Fruit fly (Drosophila melanogaster) whole organism, wandering third instar larva: ENCODE measurements around the gene CG2839.

Experiments used
- Abd-B ChIP-seq: fragments of >200 bp; optimal IDR thresholded peaks from 2 replicates; lab custom pipeline; 2017; ENCODE audit warnings: missing biosample characterization, missing genetic modification characterization
- CG32264 ChIP-seq: fragments of 200-800 bp; sonication (Bioruptor generic); optimal IDR thresholded peaks from 2 replicates; lab custom pipeline; 2016; ENCODE audit warnings: missing biosample characterization, missing genetic modification characterization
- CG9705 ChIP-seq: fragments of 200-800 bp; sonication (Bioruptor generic); optimal IDR thresholded peaks from 2 replicates; lab custom pipeline; 2018; ENCODE audit warnings: missing biosample characterization, mild to moderate bottlenecking, missing genetic modification characterization
- CrebA ChIP-seq: fragments of 200-800 bp; sonication (Bioruptor generic); optimal IDR thresholded peaks from 2 replicates; lab custom pipeline; 2016; ENCODE audit warnings: missing biosample characterization, mild to moderate bottlenecking, missing genetic modification characterization, borderline replicate concordance
- Dfd ChIP-seq: fragments of >200 bp; optimal IDR thresholded peaks from 2 replicates; lab custom pipeline; 2017; ENCODE audit warnings: missing biosample characterization, missing genetic modification characterization
- Dif ChIP-seq: fragments of 200-275, 200-300 bp; sonication (Bioruptor generic); optimal IDR thresholded peaks from 2 replicates; lab custom pipeline; 2018; ENCODE audit warnings: missing biosample characterization, missing genetic modification characterization; ENCODE audit not compliant: partially characterized antibody
- GATAd ChIP-seq: sonication (Bioruptor generic); optimal IDR thresholded peaks from 2 replicates; lab custom pipeline; 2016; ENCODE audit warnings: missing biosample characterization, missing genetic modification characterization
- HLH106 ChIP-seq: fragments of 200-800 bp; optimal IDR thresholded peaks from 3 replicates; lab custom pipeline; 2019; ENCODE audit warnings: missing biosample characterization, mild to moderate bottlenecking, missing genetic modification characterization, moderate library complexity
- Hnf4 ChIP-seq: fragments of 200-800 bp; sonication (Bioruptor generic); optimal IDR thresholded peaks from 2 replicates; lab custom pipeline; 2016; ENCODE audit warnings: missing biosample characterization, mild to moderate bottlenecking, missing genetic modification characterization
- Hr78 ChIP-seq: fragments of >200 bp; optimal IDR thresholded peaks from 2 replicates; lab custom pipeline; 2017; ENCODE audit warnings: missing biosample characterization, missing genetic modification characterization
- Hr83 ChIP-seq: fragments of 200-300 bp; sonication (Bioruptor generic); optimal IDR thresholded peaks from 2 replicates; lab custom pipeline; 2016; ENCODE audit warnings: missing biosample characterization, mild to moderate bottlenecking, missing genetic modification characterization, moderate library complexity; ENCODE audit not compliant: poor library complexity, severe bottlenecking
- Jra ChIP-seq: sonication (Bioruptor generic); optimal IDR thresholded peaks from 2 replicates; lab custom pipeline; 2016; ENCODE audit warnings: missing biosample characterization, missing genetic modification characterization
- Mio ChIP-seq: sonication (Bioruptor generic); optimal IDR thresholded peaks from 2 replicates; lab custom pipeline; 2016; ENCODE audit warnings: missing biosample characterization, missing genetic modification characterization
- Myc ChIP-seq: fragments of >200 bp; optimal IDR thresholded peaks from 2 replicates; lab custom pipeline; 2017
- N ChIP-seq: fragments of >200 bp; optimal IDR thresholded peaks from 2 replicates; lab custom pipeline; 2018; ENCODE audit warnings: missing biosample characterization, missing external identifiers, missing genetic modification characterization
- OdsH ChIP-seq: fragments of 200-800 bp; sonication (Bioruptor generic); optimal IDR thresholded peaks from 2 replicates; lab custom pipeline; 2016; ENCODE audit warnings: missing biosample characterization, mild to moderate bottlenecking, missing genetic modification characterization
- Rel ChIP-seq, 2 experiments: fragments of 200-800 bp; sonication (Bioruptor generic) in 1 of 2; optimal IDR thresholded peaks; 2 replicates in 1 of 2; 3 replicates in 1 of 2; lab custom pipeline; 2016 to 2019; ENCODE audit warnings: mild to moderate bottlenecking in 2 of 2, missing biosample characterization in 2 of 2, missing genetic modification characterization in 2 of 2, moderate library complexity in 1 of 2
- Sp1 ChIP-seq: fragments of 200-800 bp; sonication (Bioruptor generic); optimal IDR thresholded peaks from 3 replicates; lab custom pipeline; 2019; ENCODE audit warnings: missing biosample characterization, mild to moderate bottlenecking, missing genetic modification characterization, moderate library complexity
- Vsx2 ChIP-seq: fragments of 200-300, 225-300 bp; sonication (Bioruptor generic); optimal IDR thresholded peaks from 2 replicates; lab custom pipeline; 2018; ENCODE audit warnings: missing biosample characterization, missing genetic modification characterization; ENCODE audit not compliant: partially characterized antibody
- br ChIP-seq: fragments of 200-800 bp; sonication (Bioruptor generic); optimal IDR thresholded peaks from 2 replicates; lab custom pipeline; 2016; ENCODE audit warnings: missing biosample characterization, missing genetic modification characterization
- brk ChIP-seq: fragments of 200-800 bp; sonication (Bioruptor generic); optimal IDR thresholded peaks from 2 replicates; lab custom pipeline; 2016; ENCODE audit warnings: missing biosample characterization, mild to moderate bottlenecking, missing genetic modification characterization
- dl ChIP-seq, 2 experiments: fragments of 175-275, 200-275 bp in 1 of 2; fragments of 200-275 bp in 1 of 2; sonication (Bioruptor generic); optimal IDR thresholded peaks; lab custom pipeline; 2018; ENCODE audit warnings: mild to moderate bottlenecking in 2 of 2, missing biosample characterization in 2 of 2, missing genetic modification characterization in 2 of 2, moderate library complexity in 2 of 2; ENCODE audit not compliant: partially characterized antibody in 2 of 2, insufficient read depth in 1 of 2
- dmrt93B ChIP-seq: fragments of 200-800 bp; sonication (Bioruptor generic); optimal IDR thresholded peaks from 2 replicates; lab custom pipeline; 2018; ENCODE audit warnings: missing biosample characterization, mild to moderate bottlenecking, missing genetic modification characterization
- foxo ChIP-seq, 2 experiments: fragments of 200-800 bp; sonication (Bioruptor generic); optimal IDR thresholded peaks; 2 replicates in 1 of 2; 3 replicates in 1 of 2; lab custom pipeline; 2016 to 2017; ENCODE audit warnings: missing biosample characterization in 2 of 2, missing genetic modification characterization in 2 of 2
- fru ChIP-seq: fragments of 200-800 bp; sonication (Bioruptor generic); optimal IDR thresholded peaks from 3 replicates; lab custom pipeline; 2016; ENCODE audit warnings: missing biosample characterization, mild to moderate bottlenecking, missing genetic modification characterization
- h ChIP-seq: fragments of 200-800 bp; sonication (Bioruptor generic); optimal IDR thresholded peaks from 3 replicates; lab custom pipeline; 2016; ENCODE audit warnings: missing biosample characterization, mild to moderate bottlenecking, missing genetic modification characterization
- jim ChIP-seq: fragments of 175-275, 200-325 bp; sonication (Bioruptor generic); optimal IDR thresholded peaks from 2 replicates; lab custom pipeline; 2016; ENCODE audit warnings: missing biosample characterization, mild to moderate bottlenecking, missing genetic modification characterization
- lola ChIP-seq: fragments of >200 bp; optimal IDR thresholded peaks from 2 replicates; lab custom pipeline; 2017; ENCODE audit warnings: missing biosample characterization, missing genetic modification characterization
- pan ChIP-seq: fragments of >200 bp; optimal IDR thresholded peaks from 2 replicates; lab custom pipeline; 2017
- psq ChIP-seq: fragments of 200-800 bp; sonication (Bioruptor generic); optimal IDR thresholded peaks from 3 replicates; lab custom pipeline; 2017; ENCODE audit warnings: missing biosample characterization, mild to moderate bottlenecking, missing genetic modification characterization, moderate library complexity
- rgr ChIP-seq: fragments of 200-800 bp; sonication (Bioruptor generic); optimal IDR thresholded peaks from 3 replicates; lab custom pipeline; 2016; ENCODE audit warnings: missing biosample characterization, mild to moderate bottlenecking, missing genetic modification characterization
- sage ChIP-seq: fragments of 200-800 bp; sonication (Bioruptor generic); optimal IDR thresholded peaks from 2 replicates; lab custom pipeline; 2016; ENCODE audit warnings: missing biosample characterization, mild to moderate bottlenecking, missing genetic modification characterization
- tai ChIP-seq: sonication (Bioruptor generic); optimal IDR thresholded peaks from 2 replicates; lab custom pipeline; 2016; ENCODE audit warnings: missing biosample characterization, missing genetic modification characterization
- usp ChIP-seq: fragments of >200 bp; optimal IDR thresholded peaks from 2 replicates; lab custom pipeline; 2017; ENCODE audit warnings: missing biosample characterization, missing genetic modification characterization
- woc ChIP-seq: sonication (Bioruptor generic); optimal IDR thresholded peaks from 2 replicates; lab custom pipeline; 2016; ENCODE audit warnings: missing biosample characterization, mild to moderate bottlenecking, missing genetic modification characterization

CG2839 gene

dm6 chr2L:594048-594447 is 31.4 kb upstream of the CG2839 start:
- TF ChIP-seq Dfd (GFP tag; lab: Kevin White, UChicago) (peak; percentile 91), Myc (lab: Kevin White, UChicago) (no peak)

- no peak for TF ChIP-seq br (GFP tag; lab: Kevin White, UChicago)
- TF ChIP-seq usp (GFP tag; lab: Kevin White, UChicago): no peak
- TF ChIP-seq sage (GFP tag; lab: Kevin White, UChicago): no peak
- TF ChIP-seq GATAd: no peak
- no peak for TF ChIP-seq Dfd (GFP tag; lab: Kevin White, UChicago)
- no peak for TF ChIP-seq Sp1
- TF ChIP-seq Jra (GFP tag; lab: Kevin White, UChicago): no peak
- no peak for TF ChIP-seq fru (GFP tag; lab: Kevin White, UChicago)
- TF ChIP-seq brk (GFP tag; lab: Kevin White, UChicago): no peak
- TF ChIP-seq Hr83 (GFP tag; lab: Kevin White, UChicago): no peak
- peak; percentile 87 for TF ChIP-seq Dif (GFP tag; lab: Kevin White, UChicago)
- no peak for TF ChIP-seq CrebA (GFP tag; lab: Kevin White, UChicago)
- peak; percentile 66 to 85 for TF ChIP-seq dl (GFP tag; optimal IDR thresholded peaks at IDR 0.05; lab: Kevin White, UChicago; ENCODE audit: insufficient read depth in 1 of 2, partially characterized antibody in 2 of 2)
- no peak for TF ChIP-seq Abd-B (GFP tag; lab: Kevin White, UChicago)
- TF ChIP-seq CG9705 (GFP tag; lab: Kevin White, UChicago): no peak
Measured at dm6 chr2L:594635-595384, 30.6 kb upstream of the CG2839 start, which contains the start of gene Gsc. Gene Gsc, minus strand, starts transcription at chr2L:594685.

dm6 chr2L:597771-598170 is 27.7 kb upstream of the CG2839 start:
- TF ChIP-seq Vsx2 (GFP tag; lab: Kevin White, UChicago) (no peak), jim (peak; percentile 12), Sp1 (no peak)

DNA sequence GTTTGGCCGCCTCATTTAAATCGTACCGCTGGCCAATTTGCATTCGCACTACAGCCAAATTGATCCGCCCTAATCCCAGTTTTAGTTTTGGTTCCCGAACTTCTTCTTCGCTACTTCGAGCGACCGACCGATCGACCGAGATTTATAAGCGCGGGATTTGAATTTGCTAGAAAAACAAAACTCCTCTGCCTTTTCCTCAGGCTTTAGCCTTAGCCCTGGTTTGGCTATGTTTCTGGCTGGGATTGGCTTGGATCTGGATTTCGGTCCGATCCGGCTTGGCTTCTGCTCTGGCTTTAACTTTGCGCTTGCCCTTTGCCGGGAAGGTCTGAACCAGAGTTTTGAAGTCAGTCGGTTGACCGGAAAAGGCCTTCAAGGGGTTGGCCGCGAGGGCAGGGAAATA is 23.6 kb upstream of the CG2839 start:
- TF ChIP-seq Jra (GFP tag; lab: Kevin White, UChicago) (no peak), usp (GFP tag; lab: Kevin White, UChicago) (no peak), HLH106 (tag; lab: Kevin White, UChicago) (no peak), lola (no peak), Dif (GFP tag; lab: Kevin White, UChicago) (no peak), CrebA (GFP tag; lab: Kevin White, UChicago) (no peak), Myc (lab: Kevin White, UChicago) (no peak), woc (no peak), pan (no peak), tai (GFP tag; lab: Kevin White, UChicago) (no peak), br (GFP tag; lab: Kevin White, UChicago) (no peak), CG32264 (GFP tag; lab: Kevin White, UChicago) (no peak), Hnf4 (GFP tag; lab: Kevin White, UChicago) (no peak), OdsH (GFP tag; lab: Kevin White, UChicago) (no peak), Hr83 (GFP tag; lab: Kevin White, UChicago) (no peak), rgr (GFP tag; lab: Kevin White, UChicago) (no peak), Rel (GFP tag; optimal IDR thresholded peaks at IDR 0.05; lab: Kevin White, UChicago) (no peak), Rel (tag; optimal IDR thresholded peaks at IDR 0.05; lab: Kevin White, UChicago) (no peak)

- no peak for TF ChIP-seq CrebA (GFP tag; lab: Kevin White, UChicago)
- no peak for TF ChIP-seq jim
- no peak for TF ChIP-seq dl (GFP tag; optimal IDR thresholded peaks at IDR 0.05; lab: Kevin White, UChicago; ENCODE audit: insufficient read depth in 1 of 2, partially characterized antibody in 2 of 2)
- no peak for TF ChIP-seq Mio (GFP tag; lab: Kevin White, UChicago)
- peak; percentile 34 for TF ChIP-seq psq
- peak; percentile 53 for TF ChIP-seq rgr (GFP tag; lab: Kevin White, UChicago)
- TF ChIP-seq CG9705 (GFP tag; lab: Kevin White, UChicago): peak; percentile 17
- TF ChIP-seq Myc (lab: Kevin White, UChicago): no peak
- TF ChIP-seq Dif (GFP tag; lab: Kevin White, UChicago): no peak
- TF ChIP-seq N: no peak
- TF ChIP-seq lola: no peak
- no peak for TF ChIP-seq Abd-B (GFP tag; lab: Kevin White, UChicago)
- TF ChIP-seq br (GFP tag; lab: Kevin White, UChicago): peak; percentile 6
- TF ChIP-seq tai (GFP tag; lab: Kevin White, UChicago): peak; percentile 76
- TF ChIP-seq GATAd: peak; percentile 27
- no peak for TF ChIP-seq Hr78 (GFP tag; lab: Kevin White, UChicago)
- TF ChIP-seq OdsH (GFP tag; lab: Kevin White, UChicago): peak; percentile 51
- peak in 1 of 2 experiments; percentile 59 for TF ChIP-seq foxo (GFP tag; optimal IDR thresholded peaks at IDR 0.05; lab: Kevin White, UChicago)
- TF ChIP-seq Hr83 (GFP tag; lab: Kevin White, UChicago): peak; percentile 15
- peak; percentile 25 for TF ChIP-seq dmrt93B (GFP tag; lab: Kevin White, UChicago)
- TF ChIP-seq Sp1: no peak
- no peak for TF ChIP-seq woc
- peak; percentile 33 for TF ChIP-seq h (GFP tag; lab: Kevin White, UChicago)
- TF ChIP-seq Dfd (GFP tag; lab: Kevin White, UChicago): no peak
- TF ChIP-seq HLH106 (tag; lab: Kevin White, UChicago): peak; percentile 54
- TF ChIP-seq Rel (GFP tag; optimal IDR thresholded peaks at IDR 0.05; lab: Kevin White, UChicago): no peak
- no peak for TF ChIP-seq Rel (tag; optimal IDR thresholded peaks at IDR 0.05; lab: Kevin White, UChicago)
- TF ChIP-seq pan: no peak
Measured at dm6 chr2L:602439-602879, 23.0 kb upstream of the CG2839 start, which contains the start of gene CG13689. Gene CG13689, plus strand, starts transcription at chr2L:602813.
